Fruit fly (Drosophila melanogaster) whole organism, embryonic: ENCODE results near the gene CG8326.

Source experiments
- Antp ChIP-seq: fragments of 200-800 bp; sonication (Bioruptor generic); optimal IDR thresholded peaks from 3 replicates; lab custom pipeline; 2016; ENCODE audit warnings: missing biosample characterization, missing genetic modification characterization
- Awh ChIP-seq: fragments of 200-800 bp; sonication (Bioruptor generic); IDR thresholded peaks from 2 replicates; pipeline ENCODE4, ENCODE4 v1.3.6; 2022; ENCODE audit warnings: missing biosample characterization, missing genetic modification characterization
- CG10565 ChIP-seq: fragments of 200-800 bp; sonication (Bioruptor generic); optimal IDR thresholded peaks from 3 replicates; lab custom pipeline; 2016; ENCODE audit warnings: missing biosample characterization, mild to moderate bottlenecking, missing genetic modification characterization
- CG11723 ChIP-seq: fragments of 200-800 bp; sonication (Bioruptor generic); optimal IDR thresholded peaks from 2 replicates; lab custom pipeline; 2017; ENCODE audit warnings: missing biosample characterization, mild to moderate bottlenecking, missing genetic modification characterization
- CG12104 ChIP-seq: fragments of 200-800 bp; sonication (Bioruptor generic); optimal IDR thresholded peaks from 3 replicates; lab custom pipeline; 2016; ENCODE audit warnings: missing biosample characterization, missing genetic modification characterization
- CG12219 ChIP-seq: fragments of 200-800 bp; sonication (Bioruptor generic); optimal IDR thresholded peaks from 3 replicates; lab custom pipeline; 2018; ENCODE audit warnings: missing biosample characterization, mild to moderate bottlenecking, missing genetic modification characterization
- CG12391 ChIP-seq: fragments of 200-800 bp; sonication (Bioruptor generic); optimal IDR thresholded peaks from 3 replicates; lab custom pipeline; 2018; ENCODE audit warnings: missing biosample characterization, mild to moderate bottlenecking, missing genetic modification characterization, moderate library complexity
- CG14441 ChIP-seq: fragments of 200-800 bp; sonication (Bioruptor generic); IDR thresholded peaks from 2 replicates; pipeline ENCODE4 v1.3.6; 2022; ENCODE audit warnings: missing biosample characterization, missing genetic modification characterization
- CG14860 ChIP-seq: fragments of 200-800 bp; sonication (Bioruptor generic); IDR thresholded peaks from 3 replicates; pipeline ENCODE4 v1.3.6; 2022; ENCODE audit warnings: missing biosample characterization, missing genetic modification characterization; ENCODE audit not compliant: partially characterized antibody
- CG15269 ChIP-seq: fragments of 200-800 bp; sonication (Bioruptor generic); optimal IDR thresholded peaks from 2 replicates; lab custom pipeline; 2018; ENCODE audit warnings: missing biosample characterization, mild to moderate bottlenecking, missing genetic modification characterization, moderate library complexity
- CG17385 ChIP-seq: fragments of 200-800 bp; sonication (Bioruptor generic); optimal IDR thresholded peaks from 3 replicates; lab custom pipeline; 2018; ENCODE audit warnings: missing biosample characterization, mild to moderate bottlenecking, missing genetic modification characterization
- CG17802 ChIP-seq: fragments of 200-800 bp; sonication (Bioruptor generic); optimal IDR thresholded peaks from 2 replicates; lab custom pipeline; 2018; ENCODE audit warnings: missing biosample characterization, mild to moderate bottlenecking, missing genetic modification characterization, moderate library complexity
- CG18011 ChIP-seq: fragments of 200-800 bp; sonication (Bioruptor generic); optimal IDR thresholded peaks from 2 replicates; lab custom pipeline; 2017; ENCODE audit warnings: missing biosample characterization, missing genetic modification characterization, mild to moderate bottlenecking, moderate library complexity, missing genotype
- CG18262 ChIP-seq: fragments of 200-800 bp; optimal IDR thresholded peaks from 3 replicates; lab custom pipeline; 2019; ENCODE audit warnings: missing biosample characterization, mild to moderate bottlenecking, missing genetic modification characterization, moderate library complexity
- CG2875 ChIP-seq: fragments of 200-800 bp; sonication (Bioruptor generic); optimal IDR thresholded peaks from 2 replicates; lab custom pipeline; 2017; ENCODE audit warnings: missing biosample characterization, mild to moderate bottlenecking, missing genetic modification characterization, missing genetic modification reagents
- CG3065 ChIP-seq: fragments of 200-800 bp; sonication (Bioruptor generic); optimal IDR thresholded peaks from 2 replicates; lab custom pipeline; 2016; ENCODE audit warnings: missing biosample characterization, missing genetic modification characterization
- CG31441 ChIP-seq: fragments of 200-800 bp; sonication (Bioruptor generic); IDR thresholded peaks from 2 replicates; pipeline ENCODE4 v1.3.6; 2022; ENCODE audit warnings: missing biosample characterization, missing genetic modification characterization
- CG32767 ChIP-seq: fragments of 200-800 bp; sonication (Bioruptor generic); IDR thresholded peaks from 2 replicates; pipeline ENCODE4 v1.3.6; 2022; ENCODE audit warnings: missing biosample characterization, missing genetic modification characterization
- CG4730 ChIP-seq: fragments of 200-800 bp; sonication (Bioruptor generic); IDR thresholded peaks from 2 replicates; pipeline ENCODE4 v1.3.6; 2022; ENCODE audit warnings: missing biosample characterization, missing genetic modification characterization
- CG5180 ChIP-seq: fragments of 200-800 bp; sonication (Bioruptor generic); optimal IDR thresholded peaks from 3 replicates; lab custom pipeline; 2017; ENCODE audit warnings: missing biosample characterization, missing genetic modification characterization, mild to moderate bottlenecking, moderate library complexity, missing genetic modification reagents
- CG6254 ChIP-seq: fragments of 200-800 bp; sonication (Bioruptor generic); optimal IDR thresholded peaks from 3 replicates; lab custom pipeline; 2017; ENCODE audit warnings: mild to moderate bottlenecking, missing biosample characterization, missing genetic modification reagents, missing genetic modification characterization
- CG6683 ChIP-seq: fragments of 200-800 bp; sonication (Bioruptor generic); optimal IDR thresholded peaks from 2 replicates; lab custom pipeline; 2017; ENCODE audit warnings: missing biosample characterization, mild to moderate bottlenecking, missing genetic modification characterization, missing genetic modification reagents
- CG7556 ChIP-seq: fragments of 200-800 bp; sonication (Bioruptor generic); optimal IDR thresholded peaks from 2 replicates; lab custom pipeline; 2017; ENCODE audit warnings: missing biosample characterization, mild to moderate bottlenecking, missing genetic modification characterization
- CG8478 ChIP-seq: fragments of >200 bp; optimal IDR thresholded peaks from 2 replicates; lab custom pipeline; 2018
- CG9437 ChIP-seq: fragments of 200-800 bp; sonication (Bioruptor generic); optimal IDR thresholded peaks from 2 replicates; lab custom pipeline; 2018; ENCODE audit warnings: missing biosample characterization, mild to moderate bottlenecking, missing genetic modification characterization
- Camta ChIP-seq: fragments of 200-800 bp; sonication (Bioruptor generic); optimal IDR thresholded peaks from 2 replicates; lab custom pipeline; 2016; ENCODE audit warnings: missing biosample characterization, missing genetic modification characterization
- Doc2 ChIP-seq: fragments of 200-800 bp; sonication (Bioruptor generic); IDR thresholded peaks from 2 replicates; pipeline ENCODE4 v1.3.6; 2022; ENCODE audit warnings: missing biosample characterization, missing genetic modification characterization
- E2f1 ChIP-seq: fragments of 200-800 bp; sonication (Bioruptor generic); IDR thresholded peaks from 2 replicates; pipeline ENCODE4 v1.3.6; 2022; ENCODE audit warnings: missing biosample characterization, missing genetic modification characterization
- Eip74EF ChIP-seq, 2 experiments: fragments of 200-800 bp in 1 of 2; fragments of >200 bp in 1 of 2; sonication (Bioruptor generic) in 1 of 2; optimal IDR thresholded peaks; 2 replicates each; lab custom pipeline; 2017 to 2019; ENCODE audit warnings: missing biosample characterization in 2 of 2, missing genetic modification characterization in 2 of 2, mild to moderate bottlenecking in 1 of 2, moderate library complexity in 1 of 2
- Fer1 ChIP-seq: fragments of 200-800 bp; sonication (Bioruptor generic); optimal IDR thresholded peaks from 2 replicates; lab custom pipeline; 2017; ENCODE audit warnings: missing biosample characterization, mild to moderate bottlenecking, missing genetic modification characterization
- Fer2 ChIP-seq: fragments of 200-800 bp; sonication (Bioruptor generic); optimal IDR thresholded peaks from 2 replicates; lab custom pipeline; 2018; ENCODE audit warnings: missing biosample characterization, mild to moderate bottlenecking, missing genetic modification characterization, moderate library complexity
- HLHmδ ChIP-seq: fragments of 200-800 bp; sonication (Bioruptor generic); optimal IDR thresholded peaks from 2 replicates; lab custom pipeline; 2018; ENCODE audit warnings: missing biosample characterization, mild to moderate bottlenecking, missing genetic modification characterization, moderate library complexity
- Hmx ChIP-seq: fragments of 200-800 bp; sonication (Bioruptor generic); optimal IDR thresholded peaks from 2 replicates; lab custom pipeline; 2016; ENCODE audit warnings: missing biosample characterization, missing genetic modification characterization
- Meics ChIP-seq: fragments of 200-800 bp; sonication (Bioruptor generic); optimal IDR thresholded peaks from 2 replicates; lab custom pipeline; 2017; ENCODE audit warnings: missing biosample characterization, mild to moderate bottlenecking, missing genetic modification characterization
- NK7.1 ChIP-seq: fragments of 200-800 bp; sonication (Bioruptor generic); optimal IDR thresholded peaks from 3 replicates; lab custom pipeline; 2016; ENCODE audit warnings: missing biosample characterization, missing genetic modification characterization
- Nf-YA ChIP-seq: fragments of 200-800 bp; sonication (Bioruptor generic); IDR thresholded peaks from 2 replicates; pipeline ENCODE4 v1.3.6; 2022; ENCODE audit warnings: missing biosample characterization, missing genetic modification characterization
- Ptx1 ChIP-seq: fragments of 200-800 bp; sonication (Bioruptor generic); IDR thresholded peaks from 2 replicates; pipeline ENCODE4 v1.3.6; 2022; ENCODE audit warnings: missing biosample characterization, missing genetic modification characterization
- Scr ChIP-seq: fragments of 200-800 bp; sonication (Bioruptor generic); IDR thresholded peaks from 2 replicates; pipeline ENCODE4 v1.3.6; 2022; ENCODE audit warnings: missing biosample characterization, missing genetic modification characterization; ENCODE audit not compliant: partially characterized antibody
- Vsx1 ChIP-seq: fragments of 200-800 bp; sonication (Bioruptor generic); optimal IDR thresholded peaks from 2 replicates; lab custom pipeline; 2017; ENCODE audit warnings: missing biosample characterization, mild to moderate bottlenecking, missing genetic modification characterization, missing genetic modification reagents
- bab2 ChIP-seq: fragments of 200-800 bp; sonication (Bioruptor generic); optimal IDR thresholded peaks from 2 replicates; lab custom pipeline; 2016; ENCODE audit warnings: missing biosample characterization, missing genetic modification characterization
- chinmo ChIP-seq: fragments of 200-800 bp; sonication (Bioruptor generic); IDR thresholded peaks from 4 replicates; pipeline ENCODE4 v1.3.6; 2022; ENCODE audit warnings: missing biosample characterization, missing genetic modification characterization; ENCODE audit not compliant: partially characterized antibody
- da ChIP-seq: fragments of 200-800 bp; sonication (Bioruptor generic); optimal IDR thresholded peaks from 2 replicates; lab custom pipeline; 2016; ENCODE audit warnings: missing biosample characterization, missing genetic modification characterization
- dpn ChIP-seq, 2 experiments: fragments of 200-800 bp; sonication (Bioruptor generic); optimal IDR thresholded peaks; 3 replicates each; lab custom pipeline; 2016; ENCODE audit warnings: missing biosample characterization in 2 of 2, missing genetic modification characterization in 2 of 2
- fd96Cb ChIP-seq: fragments of 200-800 bp; sonication (Bioruptor generic); optimal IDR thresholded peaks from 2 replicates; lab custom pipeline; 2018; ENCODE audit warnings: missing biosample characterization, mild to moderate bottlenecking, missing genetic modification characterization, moderate library complexity
- gsb-n ChIP-seq: fragments of 200-800 bp; sonication (Bioruptor generic); optimal IDR thresholded peaks from 3 replicates; lab custom pipeline; 2018; ENCODE audit warnings: missing biosample characterization, mild to moderate bottlenecking, missing genetic modification characterization
- insv ChIP-seq, 2 experiments: fragments of 200-800 bp; sonication (Bioruptor generic); optimal IDR thresholded peaks; 3 replicates each; lab custom pipeline; 2016 to 2018; ENCODE audit warnings: missing biosample characterization in 2 of 2, missing genetic modification characterization in 2 of 2
- kni ChIP-seq: fragments of 200-800 bp; sonication (Bioruptor generic); optimal IDR thresholded peaks from 3 replicates; lab custom pipeline; 2017; ENCODE audit warnings: mild to moderate bottlenecking, missing biosample characterization, missing genetic modification reagents, missing genetic modification characterization
- luna ChIP-seq: fragments of 200-800 bp; sonication (Bioruptor generic); optimal IDR thresholded peaks from 2 replicates; lab custom pipeline; 2016; ENCODE audit warnings: missing biosample characterization, missing genetic modification characterization
- org-1 ChIP-seq: fragments of 200-800 bp; sonication (Bioruptor generic); optimal IDR thresholded peaks from 2 replicates; lab custom pipeline; 2017; ENCODE audit warnings: missing biosample characterization, missing genetic modification characterization
- sens-2 ChIP-seq: fragments of 200-800 bp; sonication (Bioruptor generic); IDR thresholded peaks from 2 replicates; pipeline ENCODE4 v1.3.6; 2022; ENCODE audit warnings: missing biosample characterization, missing genetic modification characterization
- vnd ChIP-seq: fragments of 200-800 bp; sonication (Bioruptor generic); IDR thresholded peaks from 3 replicates; pipeline ENCODE4 v1.3.6; 2022; ENCODE audit warnings: missing biosample characterization, missing genetic modification characterization; ENCODE audit not compliant: partially characterized antibody

CG8326 gene

dm6 chrX:17636001-17636400, 6.7 kb upstream of the CG8326 start, which contains the start of the genes CG8289 and CG5800 (continued):
- TF ChIP-seq CG18262 (peak; percentile 42), sens-2 (GFP tag; lab: Robert Waterston, UW) (no peak), CG9437 (GFP tag; lab: Kevin White, UChicago) (no peak), E2f1 (no peak), gsb-n (tag; lab: Kevin White, UChicago) (no peak), CG18011 (GFP tag; lab: Kevin White, UChicago) (no peak), CG14860 (GFP tag; lab: Robert Waterston, UW) (no peak), CG12104 (GFP tag; lab: Kevin White, UChicago) (no peak), CG12391 (tag; lab: Kevin White, UChicago) (peak; percentile 71), bab2 (GFP tag; lab: Kevin White, UChicago) (no peak), CG31441 (GFP tag; lab: Robert Waterston, UW) (no peak), Doc2 (GFP tag; lab: Robert Waterston, UW) (no peak), CG11723 (no peak), Hmx (GFP tag; lab: Kevin White, UChicago) (no peak), CG2875 (GFP tag; lab: Kevin White, UChicago) (no peak), insv (GFP tag; optimal IDR thresholded peaks at IDR 0.05; lab: Kevin White, UChicago) (no peak), CG6254 (GFP tag; lab: Kevin White, UChicago) (no peak), CG17385 (GFP tag; lab: Kevin White, UChicago) (no peak), da (no peak), vnd (GFP tag; lab: Robert Waterston, UW) (peak; percentile 54), CG17802 (tag; lab: Kevin White, UChicago) (no peak), CG3065 (no peak), Nf-YA (GFP tag; lab: Robert Waterston, UW) (no peak), CG15269 (tag; lab: Kevin White, UChicago) (no peak), HLHmδ (GFP tag; lab: Kevin White, UChicago) (no peak), chinmo (GFP tag; lab: Robert Waterston, UW) (no peak), dpn (GFP tag; optimal IDR thresholded peaks at IDR 0.05; lab: Kevin White, UChicago) (peak in 1 of 2 experiments; percentile 2), NK7.1 (GFP tag; lab: Kevin White, UChicago) (no peak), CG6683 (no peak), CG12219 (GFP tag; lab: Kevin White, UChicago) (no peak), Scr (peak; percentile 69), CG5180 (GFP tag; lab: Kevin White, UChicago) (no peak), CG8478 (lab: Kevin White, UChicago) (no peak), fd96Cb (tag; lab: Kevin White, UChicago) (no peak), Eip74EF (GFP tag; optimal IDR thresholded peaks at IDR 0.05; lab: Kevin White, UChicago) (no peak), Vsx1 (GFP tag; lab: Kevin White, UChicago) (no peak), CG14441 (GFP tag; lab: Robert Waterston, UW) (no peak), CG10565 (GFP tag; lab: Kevin White, UChicago) (no peak), Ptx1 (GFP tag; lab: Robert Waterston, UW) (0 out of 2 replicates have a peak, but pooled peaks have one; percentile 15), Awh (GFP tag; lab: Robert Waterston, UW) (no peak), Fer2 (tag; lab: Kevin White, UChicago) (no peak), Camta (GFP tag; lab: Kevin White, UChicago) (no peak), CG7556 (GFP tag; lab: Kevin White, UChicago) (no peak), Fer1 (GFP tag; lab: Kevin White, UChicago) (peak; percentile 32), luna (GFP tag; lab: Kevin White, UChicago) (no peak), org-1 (no peak), CG32767 (GFP tag; lab: Robert Waterston, UW) (no peak), Meics (GFP tag; lab: Kevin White, UChicago) (no peak), kni (GFP tag; lab: Kevin White, UChicago) (no peak), CG4730 (GFP tag; lab: Robert Waterston, UW) (no peak), Antp (GFP tag; lab: Kevin White, UChicago) (no peak)
